Worm (Caenorhabditis elegans) whole organism, L4 larva: ENCODE measurements around the gene blos-8.

Experiments used
- F44E2.7 ChIP-seq: fragments of 200-800 bp; sonication (Bioruptor generic); IDR thresholded peaks from 2 replicates; pipeline ENCODE4 v2.1.2; 2022; ENCODE audit warnings: missing genetic modification characterization, missing compliant biosample characterization
- T26A8.4 ChIP-seq: fragments of 200-800 bp; sonication (Bioruptor generic); IDR thresholded peaks from 2 replicates; pipeline ENCODE4 v1.3.6; 2022; ENCODE audit warnings: missing genetic modification characterization, missing compliant biosample characterization
- Y105C5A.15 ChIP-seq: fragments of 200-800 bp; sonication (Bioruptor generic); IDR thresholded peaks from 2 replicates; pipeline ENCODE4 v1.3.6; 2022; ENCODE audit warnings: missing genetic modification characterization, missing compliant biosample characterization
- ZK337.2 ChIP-seq: fragments of 200-800 bp; sonication (Bioruptor generic); IDR thresholded peaks from 2 replicates; pipeline ENCODE4 v1.3.6; 2022; ENCODE audit warnings: missing genetic modification reagents, missing genetic modification characterization, missing compliant biosample characterization
- ZK546.5 ChIP-seq, 2 experiments: sonication (generic microtip); optimal IDR thresholded peaks; 2 replicates each; lab custom pipeline; 2017; ENCODE audit warnings: missing biosample characterization in 2 of 2, missing genetic modification characterization in 2 of 2
- aha-1 ChIP-seq: fragments of 150-350 bp; peaks from one replicate; lab custom pipeline; 2014; ENCODE audit warnings: missing biosample characterization, missing genetic modification characterization
- ama-1 ChIP-seq: fragments of 150-350 bp; optimal IDR thresholded peaks from 2 replicates; lab custom pipeline; 2014; ENCODE audit warnings: inconsistent platforms, mixed read lengths
- ceh-20 ChIP-seq: fragments of 200-800 bp; sonication (Bioruptor generic); IDR thresholded peaks from 2 replicates; pipeline ENCODE4 v1.3.6; 2022; ENCODE audit warnings: missing genetic modification reagents, missing genetic modification characterization, missing compliant biosample characterization
- ceh-32 ChIP-seq: sonication (generic microtip); optimal IDR thresholded peaks from 2 replicates; lab custom pipeline; 2016; ENCODE audit warnings: mild to moderate bottlenecking, missing genetic modification characterization, missing compliant biosample characterization; ENCODE audit not compliant: poor library complexity
- ceh-44 ChIP-seq: fragments of 200-800 bp; sonication (Bioruptor generic); IDR thresholded peaks from 2 replicates; pipeline ENCODE4 v1.3.6; 2022; ENCODE audit warnings: missing genetic modification reagents, missing genetic modification characterization, missing compliant biosample characterization
- ces-1 ChIP-seq: fragments of 150-350 bp; sonication (generic microtip); optimal IDR thresholded peaks from 4 replicates; lab custom pipeline; 2014; ENCODE audit warnings: missing biosample characterization, missing genetic modification reagents, missing genetic modification characterization
- daf-16 ChIP-seq, 3 experiments: sonication (generic microtip); optimal IDR thresholded peaks; 2 replicates each; lab custom pipeline; 2016 to 2017; ENCODE audit warnings: missing genetic modification characterization in 3 of 3, missing genetic modification reagents in 3 of 3, mild to moderate bottlenecking in 2 of 3, missing compliant biosample characterization in 2 of 3, missing biosample characterization in 1 of 3, moderate library complexity in 1 of 3
- dmd-6 ChIP-seq: fragments of 200-800 bp; sonication (Bioruptor generic); IDR thresholded peaks from 2 replicates; pipeline ENCODE4 v1.3.6; 2022; ENCODE audit warnings: missing genetic modification reagents, missing genetic modification characterization, missing compliant biosample characterization
- duxl-1 ChIP-seq: sonication (generic microtip); optimal IDR thresholded peaks from 2 replicates; lab custom pipeline; 2016; ENCODE audit warnings: mild to moderate bottlenecking, missing genetic modification characterization, moderate library complexity, missing compliant biosample characterization; ENCODE audit not compliant: poor library complexity
- dve-1 ChIP-seq: sonication (generic microtip); optimal IDR thresholded peaks from 2 replicates; lab custom pipeline; 2017; ENCODE audit warnings: antibody characterized with exemption, mild to moderate bottlenecking, missing genetic modification characterization, missing compliant biosample characterization; ENCODE audit not compliant: insufficient read depth
- egl-43 ChIP-seq: fragments of 200-800 bp; sonication (Bioruptor generic); IDR thresholded peaks from 2 replicates; pipeline ENCODE4 v1.3.6; 2022; ENCODE audit warnings: missing genetic modification reagents, missing genetic modification characterization, missing compliant biosample characterization
- gei-8 ChIP-seq: fragments of 200-800 bp; sonication (Bioruptor generic); optimal IDR thresholded peaks from 2 replicates; lab custom pipeline; 2018; ENCODE audit warnings: mild to moderate bottlenecking, missing genetic modification characterization, missing compliant biosample characterization
- hlh-11 ChIP-seq: fragments of 200-800 bp; sonication (Bioruptor generic); optimal IDR thresholded peaks from 2 replicates; lab custom pipeline; 2018; ENCODE audit warnings: mild to moderate bottlenecking, missing genetic modification characterization, missing compliant biosample characterization
- hlh-30 ChIP-seq: sonication (generic microtip); optimal IDR thresholded peaks from 2 replicates; lab custom pipeline; 2017; ENCODE audit warnings: antibody characterized with exemption, mild to moderate bottlenecking, missing genetic modification characterization, missing compliant biosample characterization; ENCODE audit not compliant: insufficient read depth
- lir-3 ChIP-seq: sonication (generic microtip); optimal IDR thresholded peaks from 2 replicates; lab custom pipeline; 2016; ENCODE audit warnings: mild to moderate bottlenecking, missing genetic modification characterization, missing compliant biosample characterization
- lsy-2 ChIP-seq, 2 experiments: fragments of 150-350 bp in 1 of 2; sonication (generic microtip) in 1 of 2; optimal IDR thresholded peaks; 2 replicates each; lab custom pipeline; 2014 to 2017; ENCODE audit warnings: missing biosample characterization in 2 of 2, missing genetic modification characterization in 2 of 2
- madf-5 ChIP-seq, 2 experiments: fragments of 200-800 bp; sonication (Bioruptor generic); IDR thresholded peaks; 2 replicates each; pipeline ENCODE4 v1.3.6; 2022; ENCODE audit warnings: missing compliant biosample characterization in 2 of 2, missing genetic modification characterization in 2 of 2
- mdl-1 ChIP-seq, 2 experiments: fragments of 150-350 bp in 1 of 2; sonication (generic microtip) in 1 of 2; optimal IDR thresholded peaks; 2 replicates each; lab custom pipeline; 2014 to 2017; ENCODE audit warnings: missing biosample characterization in 2 of 2, missing genetic modification characterization in 2 of 2
- mdt-29 ChIP-seq: fragments of 200-800 bp; sonication (Bioruptor generic); IDR thresholded peaks from 2 replicates; pipeline ENCODE4 v1.3.6; 2022; ENCODE audit warnings: missing genetic modification reagents, missing genetic modification characterization, missing compliant biosample characterization
- mep-1 ChIP-seq: fragments of 150-350 bp; sonication (generic microtip); optimal IDR thresholded peaks from 3 replicates; lab custom pipeline; 2014; ENCODE audit warnings: missing biosample characterization, missing genetic modification characterization
- nhr-10 ChIP-seq: fragments of 150-350 bp; optimal IDR thresholded peaks from 2 replicates; lab custom pipeline; 2014; ENCODE audit warnings: missing biosample characterization, missing genetic modification characterization
- nhr-11 ChIP-seq: fragments of 150-350 bp; optimal IDR thresholded peaks from 2 replicates; lab custom pipeline; 2014; ENCODE audit warnings: missing biosample characterization, missing genetic modification characterization
- nhr-25 ChIP-seq: sonication (generic microtip); optimal IDR thresholded peaks from 2 replicates; lab custom pipeline; 2017; ENCODE audit warnings: missing genetic modification characterization, mild to moderate bottlenecking, missing compliant biosample characterization, antibody characterized with exemption, moderate library complexity, borderline replicate concordance; ENCODE audit not compliant: insufficient read depth
- nhr-28 ChIP-seq: fragments of 150-350 bp; optimal IDR thresholded peaks from 2 replicates; lab custom pipeline; 2014; ENCODE audit warnings: missing biosample characterization, missing genetic modification characterization
- nhr-48 ChIP-seq: sonication (generic microtip); optimal IDR thresholded peaks from 2 replicates; lab custom pipeline; 2016; ENCODE audit warnings: mild to moderate bottlenecking, missing genetic modification characterization, missing compliant biosample characterization
- pqm-1 ChIP-seq: sonication (generic microtip); optimal IDR thresholded peaks from 2 replicates; lab custom pipeline; 2017; ENCODE audit warnings: missing biosample characterization, missing genetic modification characterization
- sdz-12 ChIP-seq: fragments of 200-800 bp; sonication (Bioruptor generic); optimal IDR thresholded peaks from 2 replicates; lab custom pipeline; 2018; ENCODE audit warnings: mild to moderate bottlenecking, missing genetic modification characterization, missing compliant biosample characterization
- set-16 ChIP-seq: fragments of 200-800 bp; sonication (Bioruptor generic); IDR thresholded peaks from 2 replicates; pipeline ENCODE4 v1.3.6; 2022; ENCODE audit warnings: missing genetic modification reagents, missing genetic modification characterization, missing compliant biosample characterization
- snpc-1.2 ChIP-seq: fragments of 200-800 bp; sonication (Bioruptor generic); IDR thresholded peaks from 2 replicates; pipeline ENCODE4 v1.3.6; 2022; ENCODE audit warnings: missing genetic modification reagents, missing genetic modification characterization, missing compliant biosample characterization
- unc-62 ChIP-seq, 3 experiments: fragments of 150-350 bp in 1 of 3; sonication (generic microtip); optimal IDR thresholded peaks in 2 of 3; peaks in 1 of 3; 1 replicate in 1 of 3; 2 replicates in 2 of 3; lab custom pipeline; 2014 to 2017; ENCODE audit warnings: missing biosample characterization in 3 of 3, missing genetic modification characterization in 3 of 3, missing genetic modification reagents in 3 of 3, missing genotype in 1 of 3

The blos-8 gene

ce11 chrX:15385807-15386349 lies 45.1 kb downstream of the blos-8 start (continued):
- TF ChIP-seq snpc-1.2 (GFP tag; lab: Robert Waterston, UW) (no peak), T26A8.4 (GFP tag; lab: Robert Waterston, UW) (no peak), gei-8 (GFP tag; lab: Kevin White, UChicago) (no peak), sdz-12 (GFP tag; lab: Kevin White, UChicago) (no peak), set-16 (GFP tag; lab: Robert Waterston, UW) (no peak), ama-1 (lab: Kevin White, UChicago) (no peak), dve-1 (no peak), ceh-32 (tag; lab: Kevin White, UChicago) (no peak), duxl-1 (tag; lab: Kevin White, UChicago) (no peak), hlh-11 (tag; lab: Kevin White, UChicago) (peak; percentile 20), egl-43 (GFP tag; lab: Robert Waterston, UW) (no peak), lsy-2 (tag; optimal IDR thresholded peaks at IDR 0.05; lab: Kevin White, UChicago) (peak; percentile 36 to 62), Y105C5A.15 (no peak), ZK546.5 (tag; optimal IDR thresholded peaks at IDR 0.05; lab: Kevin White, UChicago) (no peak), ceh-20 (GFP tag; lab: Robert Waterston, UW) (peak; percentile 68; the same call in 1 of the 2 replicates), F44E2.7 (GFP tag; lab: Robert Waterston, UW) (no peak), nhr-48 (tag; lab: Kevin White, UChicago) (no peak), ZK337.2 (GFP tag; lab: Robert Waterston, UW) (0 out of 2 replicates have a peak, but pooled peaks have one; percentile 5)

- no peak for TF ChIP-seq mep-1 (tag; lab: Kevin White, UChicago)
- TF ChIP-seq ceh-44: no peak
- TF ChIP-seq ces-1: no peak
- TF ChIP-seq mdt-29 (GFP tag; lab: Robert Waterston, UW): 0 out of 2 replicates have a peak, but pooled peaks have one; percentile 17
- TF ChIP-seq madf-5 (GFP tag; IDR thresholded peaks at IDR 0.05; lab: Robert Waterston, UW): 0 out of 4 replicates have a peak, but pooled peaks of 1 of the 2 experiments have one; percentile 58
- TF ChIP-seq lir-3: no peak
Measured at ce11 chrX:15385379-15385778, 45.6 kb downstream of the blos-8 start.

ce11 chrX:15384090-15384624 lies 46.8 kb downstream of the blos-8 start:
- TF ChIP-seq mdl-1 (tag; optimal IDR thresholded peaks at IDR 0.05; lab: Kevin White, UChicago) (peak in 1 of 2 experiments; percentile 12), unc-62 (GFP tag; optimal IDR thresholded peaks at IDR 0.05 in 1 of 2; lab: Kevin White, UChicago) (peak in 1 of 2 experiments; percentile 92), unc-62 (tag; optimal IDR thresholded peaks at IDR 0.05; lab: Kevin White, UChicago) (no peak), nhr-25 (tag; lab: Kevin White, UChicago) (no peak), hlh-30 (tag; lab: Kevin White, UChicago) (peak; percentile 48), nhr-28 (peak; percentile 5)

ce11 chrX:15382914-15383313 lies 48.1 kb downstream of the blos-8 start:
- TF ChIP-seq mdt-29 (GFP tag; lab: Robert Waterston, UW): no peak
- peak; percentile 48 for TF ChIP-seq nhr-28
- TF ChIP-seq pqm-1 (tag; lab: Kevin White, UChicago): peak; percentile 54
- TF ChIP-seq hlh-11 (tag; lab: Kevin White, UChicago): peak; percentile 42
- TF ChIP-seq dmd-6 (GFP tag; lab: Robert Waterston, UW): peak; percentile 66
- peak in 1 of 2 experiments; percentile 39 for TF ChIP-seq daf-16 (GFP tag; optimal IDR thresholded peaks at IDR 0.05; lab: Kevin White, UChicago)
- TF ChIP-seq daf-16 (tag; optimal IDR thresholded peaks at IDR 0.05; lab: Kevin White, UChicago): peak; percentile 33
- peak in 1 of 2 experiments; percentile 34 for TF ChIP-seq unc-62 (GFP tag; optimal IDR thresholded peaks at IDR 0.05 in 1 of 2; lab: Kevin White, UChicago)
- TF ChIP-seq unc-62 (tag; optimal IDR thresholded peaks at IDR 0.05; lab: Kevin White, UChicago): no peak
- TF ChIP-seq nhr-10 (tag; lab: Kevin White, UChicago): peak; percentile 11
- TF ChIP-seq nhr-11 (tag; lab: Kevin White, UChicago): peak; percentile 47
- TF ChIP-seq aha-1 (tag; lab: Kevin White, UChicago): no peak
- TF ChIP-seq, all 104 proteins: peak for 8
